Fruit fly (Drosophila melanogaster): Measurements from ENCODE around the gene Nf-YC.

Gene Nf-YC

DNA sequence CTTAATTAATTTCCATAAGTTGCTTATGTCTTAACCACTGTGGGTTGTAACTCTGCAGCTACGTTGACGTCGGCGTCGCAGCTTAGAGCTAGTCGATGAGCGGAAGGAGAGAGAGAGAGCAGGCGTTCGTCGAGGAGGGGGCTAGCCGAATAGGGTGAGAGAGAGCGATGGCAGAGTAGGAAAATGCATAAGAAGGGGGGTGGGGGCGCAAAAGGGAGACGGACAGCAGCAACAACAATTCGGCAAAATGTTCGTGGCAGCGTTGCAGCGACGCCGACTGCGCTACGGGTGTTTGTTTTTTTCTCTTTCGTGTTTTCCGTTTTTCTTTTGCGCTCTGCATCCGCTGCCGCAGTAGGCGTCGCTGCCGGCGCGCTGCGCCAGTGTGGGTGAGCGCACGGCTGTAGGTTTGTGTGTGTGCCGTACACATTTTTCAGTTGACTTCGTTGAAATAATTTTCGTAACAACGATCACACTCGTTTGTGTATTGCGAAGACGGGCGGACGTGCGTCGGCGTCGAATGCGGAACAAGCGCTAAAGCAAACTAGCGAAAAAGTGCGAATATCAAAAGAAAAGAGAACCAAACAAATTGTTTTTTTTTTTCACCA lies 47.4 kb upstream of the Nf-YC start (continued):
- no peak for TF ChIP-seq CG6808 (GFP tag; optimal IDR thresholded peaks at IDR 0.05)
- TF ChIP-seq CG7368 (GFP tag; optimal IDR thresholded peaks at IDR 0.05) = no peak
- TF ChIP-seq Lpt (GFP tag; optimal IDR thresholded peaks at IDR 0.05) = no peak
- TF ChIP-seq OdsH (GFP tag; optimal IDR thresholded peaks at IDR 0.05) = peak; percentile 18
- TF ChIP-seq svp (GFP tag) = peak; percentile 54
- peak; percentile 5 for TF ChIP-seq Eip75B (GFP tag; optimal IDR thresholded peaks at IDR 0.05)
- TF ChIP-seq spab (GFP tag; optimal IDR thresholded peaks at IDR 0.05) = no peak
- no peak for TF ChIP-seq Gug (GFP tag; IDR thresholded peaks at IDR 0.05)
- no peak for TF ChIP-seq acj6 (GFP tag; optimal IDR thresholded peaks at IDR 0.05)
- TF ChIP-seq Ets21C (GFP tag; optimal IDR thresholded peaks at IDR 0.05) = no peak
- no peak for TF ChIP-seq CG9139 (GFP tag; optimal IDR thresholded peaks at IDR 0.05)
- TF ChIP-seq dac (GFP tag; optimal IDR thresholded peaks at IDR 0.05) = no peak
- TF ChIP-seq CG8319 (GFP tag; optimal IDR thresholded peaks at IDR 0.05) = no peak
- TF ChIP-seq Ets96B (tag; optimal IDR thresholded peaks at IDR 0.05) = no peak
- no peak for TF ChIP-seq CG10631 (GFP tag; optimal IDR thresholded peaks at IDR 0.05)
- no peak for TF ChIP-seq Eip78C (GFP tag)
- no peak for TF ChIP-seq CG6276 (GFP tag; optimal IDR thresholded peaks at IDR 0.05)
- TF ChIP-seq CG8632 (GFP tag; optimal IDR thresholded peaks at IDR 0.05) = no peak
- no peak for TF ChIP-seq fkh (GFP tag; optimal IDR thresholded peaks at IDR 0.05)
- TF ChIP-seq Hr39 (GFP tag; optimal IDR thresholded peaks at IDR 0.05) = no peak
- no peak for TF ChIP-seq CG11902 (GFP tag; optimal IDR thresholded peaks at IDR 0.05)
- peak; percentile 60 for TF ChIP-seq topi (GFP tag; optimal IDR thresholded peaks at IDR 0.05)
- peak; percentile 76 for TF ChIP-seq esn (GFP tag; optimal IDR thresholded peaks at IDR 0.05)

DNA sequence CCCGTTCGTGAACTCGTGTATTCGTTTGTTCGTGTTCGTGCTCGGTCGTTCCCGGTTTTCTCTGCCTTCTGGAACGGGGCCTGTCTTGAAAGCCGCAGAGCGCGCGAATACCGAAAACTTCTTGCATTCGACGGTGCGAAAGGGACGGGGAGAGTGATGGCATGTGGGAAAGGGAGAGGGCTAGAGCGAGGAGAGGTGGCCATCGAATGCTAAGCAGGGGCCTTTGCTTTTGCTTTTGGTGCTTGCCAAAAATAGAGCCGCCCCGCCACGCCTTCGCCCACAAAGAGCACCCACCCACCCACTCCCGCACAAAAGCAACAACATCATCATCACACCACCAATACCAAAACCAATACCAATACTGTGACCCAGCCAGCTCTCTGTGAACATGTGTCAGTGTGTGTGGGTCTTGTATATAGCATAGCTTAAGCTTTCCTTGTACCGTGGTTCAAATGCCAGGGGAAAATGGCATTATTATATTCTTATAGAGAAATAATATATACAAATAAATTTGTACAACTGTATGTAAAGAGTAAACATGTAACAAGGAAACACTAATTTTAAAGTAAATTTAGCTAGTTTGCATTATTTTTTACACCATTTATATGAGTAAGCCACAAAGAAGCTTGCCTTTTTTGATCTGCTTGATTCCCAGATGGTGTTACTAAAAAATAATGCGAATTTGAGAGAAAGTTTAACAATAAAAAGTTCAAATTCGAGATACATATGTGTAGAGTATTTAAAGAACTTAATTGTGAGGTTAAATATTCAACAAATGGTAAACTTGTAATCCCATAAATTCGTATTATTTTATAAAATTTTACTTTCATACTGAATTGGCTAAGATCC lies 46.7 kb upstream of the Nf-YC start, which contains the start of gene CG14434:
Gene CG14434 (minus strand): TSS at position 20 of the 849 bp plus-strand sequence.
- peak; percentile 78 for TF ChIP-seq Sox102F (GFP tag; optimal IDR thresholded peaks at IDR 0.05)
- TF ChIP-seq ss (GFP tag; optimal IDR thresholded peaks at IDR 0.05) = peak; percentile 11 to 66
- TF ChIP-seq CG3032 (tag; optimal IDR thresholded peaks at IDR 0.05) = peak; percentile 75
- TF ChIP-seq Sox15 (GFP tag; optimal IDR thresholded peaks at IDR 0.05) = peak; percentile 76
- peak; percentile 80 for TF ChIP-seq lz (GFP tag; optimal IDR thresholded peaks at IDR 0.05)
- TF ChIP-seq CG10631 (GFP tag; optimal IDR thresholded peaks at IDR 0.05) = peak; percentile 78
- TF ChIP-seq acj6 (GFP tag; optimal IDR thresholded peaks at IDR 0.05) = peak; percentile 73
- TF ChIP-seq Ets21C (GFP tag; optimal IDR thresholded peaks at IDR 0.05) = peak; percentile 49
- no peak for TF ChIP-seq Hr38 (GFP tag; optimal IDR thresholded peaks at IDR 0.05)
- peak; percentile 87 for TF ChIP-seq esn (GFP tag; optimal IDR thresholded peaks at IDR 0.05)
- TF ChIP-seq Blimp-1 (GFP tag; optimal IDR thresholded peaks at IDR 0.05) = peak; percentile 59
- TF ChIP-seq CG11762 (GFP tag; optimal IDR thresholded peaks at IDR 0.05; ENCODE audit: insufficient read depth) = peak; percentile 67
- peak; percentile 88 for TF ChIP-seq CG6276 (GFP tag; optimal IDR thresholded peaks at IDR 0.05)
- TF ChIP-seq CG1621 (tag; optimal IDR thresholded peaks at IDR 0.05) = no peak
- TF ChIP-seq pdm3 (GFP tag; optimal IDR thresholded peaks at IDR 0.05) = peak; percentile 77
- TF ChIP-seq vri (GFP tag; optimal IDR thresholded peaks at IDR 0.05) = no peak
- peak; percentile 27; the same call in 1 of the 3 replicates for TF ChIP-seq eg (GFP tag; IDR thresholded peaks at IDR 0.05)
- TF ChIP-seq CG3919 (GFP tag; optimal IDR thresholded peaks at IDR 0.05) = peak; percentile 74
- peak; percentile 56 for TF ChIP-seq CG8319 (GFP tag; optimal IDR thresholded peaks at IDR 0.05)
- peak; percentile 94 for TF ChIP-seq CG32006 (GFP tag; optimal IDR thresholded peaks at IDR 0.05)
- peak; percentile 73 for TF ChIP-seq CG34406 (GFP tag; optimal IDR thresholded peaks at IDR 0.05)
- peak; percentile 75 for TF ChIP-seq CG10669 (GFP tag; optimal IDR thresholded peaks at IDR 0.05)
- TF ChIP-seq cyc (GFP tag; optimal IDR thresholded peaks at IDR 0.05) = peak; percentile 62
- TF ChIP-seq fd85E (GFP tag; optimal IDR thresholded peaks at IDR 0.05) = no peak
- TF ChIP-seq CG6854 (GFP tag; optimal IDR thresholded peaks at IDR 0.05) = no peak
- TF ChIP-seq fkh (GFP tag; optimal IDR thresholded peaks at IDR 0.05) = peak; percentile 5
- peak; percentile 41 for TF ChIP-seq CG7368 (GFP tag; optimal IDR thresholded peaks at IDR 0.05)
- peak; percentile 74 for TF ChIP-seq fd59A (GFP tag; optimal IDR thresholded peaks at IDR 0.05)
- TF ChIP-seq Sox14 (GFP tag; optimal IDR thresholded peaks at IDR 0.05) = peak; percentile 79
- peak; percentile 82 for TF ChIP-seq topi (GFP tag; optimal IDR thresholded peaks at IDR 0.05)
- peak; percentile 43 for TF ChIP-seq dsx (GFP tag; optimal IDR thresholded peaks at IDR 0.05; ENCODE audit: poor library complexity, severe bottlenecking)
- TF ChIP-seq CG4318 (GFP tag; optimal IDR thresholded peaks at IDR 0.05) = peak; percentile 90
- TF ChIP-seq Smox (GFP tag; optimal IDR thresholded peaks at IDR 0.05) = peak; percentile 77
- TF ChIP-seq spab (GFP tag; optimal IDR thresholded peaks at IDR 0.05) = peak; percentile 84
